Worm (Caenorhabditis elegans) whole organism, L1 larva: ENCODE data around the gene Y54G9A.5.

Source experiments
- C16A3.4 ChIP-seq: fragments of 150-350 bp; optimal IDR thresholded peaks from 2 replicates; lab custom pipeline; 2014; ENCODE audit warnings: missing biosample characterization, missing genetic modification characterization
- C34B4.2 ChIP-seq: sonication (generic microtip); optimal IDR thresholded peaks from 2 replicates; lab custom pipeline; 2017; ENCODE audit warnings: mild to moderate bottlenecking, missing genetic modification characterization, missing compliant biosample characterization
- F16B12.6 ChIP-seq: fragments of 150-350 bp; optimal IDR thresholded peaks from 2 replicates; lab custom pipeline; 2014; ENCODE audit warnings: missing biosample characterization, missing genetic modification characterization
- Y116A8C.19 ChIP-seq: sonication (generic microtip); optimal IDR thresholded peaks from 2 replicates; lab custom pipeline; 2016; ENCODE audit warnings: missing compliant biosample characterization, missing genetic modification characterization, borderline replicate concordance
- ama-1 ChIP-seq: fragments of 150-350 bp; optimal IDR thresholded peaks from 2 replicates; lab custom pipeline; 2014
- ceh-63 ChIP-seq: fragments of 200-800 bp; sonication (Bioruptor generic); optimal IDR thresholded peaks from 2 replicates; lab custom pipeline; 2018; ENCODE audit warnings: mild to moderate bottlenecking, missing genetic modification characterization, missing compliant biosample characterization
- ceh-8 ChIP-seq: fragments of 200-800 bp; sonication (Bioruptor generic); optimal IDR thresholded peaks from 2 replicates; lab custom pipeline; 2018; ENCODE audit warnings: mild to moderate bottlenecking, missing genetic modification characterization, moderate library complexity, missing compliant biosample characterization
- ceh-82 ChIP-seq, 3 experiments: fragments of 150-350 bp in 1 of 3; sonication (generic microtip) in 2 of 3; optimal IDR thresholded peaks; 2 replicates each; lab custom pipeline; 2014 to 2017; ENCODE audit warnings: missing biosample characterization in 3 of 3, missing genetic modification characterization in 3 of 3
- ceh-88 ChIP-seq: fragments of 200-800 bp; sonication (Bioruptor generic); IDR thresholded peaks from 2 replicates; pipeline ENCODE4 v1.3.6; 2022; ENCODE audit warnings: missing genetic modification characterization, missing compliant biosample characterization
- ceh-90 ChIP-seq: sonication (generic microtip); optimal IDR thresholded peaks from 2 replicates; lab custom pipeline; 2016; ENCODE audit warnings: missing genetic modification characterization, missing compliant biosample characterization
- dpl-1 ChIP-seq, 3 experiments: fragments of 150-350 bp in 2 of 3; sonication (generic microtip) in 1 of 3; optimal IDR thresholded peaks; 2 replicates each; lab custom pipeline; 2014 to 2017; ENCODE audit warnings: missing biosample characterization in 3 of 3, missing genetic modification characterization in 3 of 3, missing genetic modification reagents in 3 of 3
- egl-13 ChIP-seq: sonication (generic microtip); optimal IDR thresholded peaks from 2 replicates; lab custom pipeline; 2016; ENCODE audit warnings: missing genotype, missing genetic modification reagents, missing genetic modification characterization, missing compliant biosample characterization
- egl-27 ChIP-seq, 2 experiments: fragments of 150-350 bp in 1 of 2; sonication (generic microtip); optimal IDR thresholded peaks; 3 replicates each; lab custom pipeline; 2017 to 2018; ENCODE audit warnings: missing biosample characterization in 2 of 2, missing genetic modification characterization in 2 of 2, missing genetic modification reagents in 2 of 2
- elt-2 ChIP-seq: sonication (generic microtip); optimal IDR thresholded peaks from 2 replicates; lab custom pipeline; 2016; ENCODE audit warnings: missing genetic modification characterization, mild to moderate bottlenecking, inconsistent platforms, missing compliant biosample characterization, missing genetic modification reagents
- elt-3 ChIP-seq, 6 experiments: fragments of 150-350 bp in 1 of 6; sonication (generic microtip); optimal IDR thresholded peaks; 2 replicates each; lab custom pipeline; 2017 to 2018; ENCODE audit warnings: missing biosample characterization in 6 of 6, missing genetic modification characterization in 6 of 6, inconsistent platforms in 1 of 6
- fkh-4 ChIP-seq: sonication (generic microtip); optimal IDR thresholded peaks from 2 replicates; lab custom pipeline; 2016; ENCODE audit warnings: missing compliant biosample characterization, missing genetic modification characterization, borderline replicate concordance
- fkh-8 ChIP-seq: sonication (generic microtip); optimal IDR thresholded peaks from 2 replicates; lab custom pipeline; 2016; ENCODE audit warnings: mild to moderate bottlenecking, missing genetic modification characterization, missing compliant biosample characterization
- grh-1 ChIP-seq: fragments of 200-800 bp; sonication (Bioruptor generic); IDR thresholded peaks from 2 replicates; pipeline ENCODE4 v1.3.6; 2022; ENCODE audit warnings: missing genetic modification reagents, missing genetic modification characterization, missing compliant biosample characterization
- hlh-17 ChIP-seq: fragments of 200-800 bp; sonication (Bioruptor generic); optimal IDR thresholded peaks from 2 replicates; lab custom pipeline; 2018; ENCODE audit warnings: missing genetic modification characterization, mild to moderate bottlenecking, missing compliant biosample characterization, moderate library complexity, borderline replicate concordance
- isw-1 ChIP-seq: fragments of 200-800 bp; sonication (Bioruptor generic); IDR thresholded peaks from 2 replicates; pipeline ENCODE4 v1.3.6; 2022; ENCODE audit warnings: missing genetic modification characterization, missing compliant biosample characterization
- lin-14 ChIP-seq: fragments of 200-800 bp; sonication (Bioruptor generic); optimal IDR thresholded peaks from 2 replicates; lab custom pipeline; 2018; ENCODE audit warnings: mild to moderate bottlenecking, missing genetic modification characterization, moderate library complexity, missing compliant biosample characterization
- lin-15B ChIP-seq: fragments of 150-350 bp; sonication (generic microtip); optimal IDR thresholded peaks from 3 replicates; lab custom pipeline; 2014; ENCODE audit warnings: missing biosample characterization, missing genetic modification characterization
- lin-39 ChIP-seq: fragments of 150-350 bp; optimal IDR thresholded peaks from 2 replicates; lab custom pipeline; 2014; ENCODE audit warnings: missing biosample characterization, missing genetic modification reagents, missing genetic modification characterization
- mdl-1 ChIP-seq, 2 experiments: fragments of 150-350 bp; optimal IDR thresholded peaks; 2 replicates each; lab custom pipeline; 2014 to 2017; ENCODE audit warnings: missing biosample characterization in 2 of 2, missing genetic modification characterization in 2 of 2, inconsistent platforms in 1 of 2
- mef-2 ChIP-seq: fragments of 150-350 bp; optimal IDR thresholded peaks from 2 replicates; lab custom pipeline; 2014; ENCODE audit warnings: missing biosample characterization, missing genetic modification characterization
- nhr-12 ChIP-seq: sonication (generic microtip); optimal IDR thresholded peaks from 2 replicates; lab custom pipeline; 2017; ENCODE audit warnings: missing biosample characterization, missing genetic modification characterization
- nhr-28 ChIP-seq: fragments of 150-350 bp; optimal IDR thresholded peaks from 2 replicates; lab custom pipeline; 2014; ENCODE audit warnings: missing biosample characterization, missing genetic modification characterization
- nhr-77 ChIP-seq: fragments of 150-350 bp; optimal IDR thresholded peaks from 2 replicates; lab custom pipeline; 2014; ENCODE audit warnings: missing biosample characterization, missing genetic modification characterization
- nhr-90 ChIP-seq: sonication (generic microtip); optimal IDR thresholded peaks from 2 replicates; lab custom pipeline; 2016; ENCODE audit warnings: mild to moderate bottlenecking, missing genetic modification characterization, missing compliant biosample characterization; ENCODE audit not compliant: poor library complexity
- pax-3 ChIP-seq: fragments of 200-800 bp; sonication (Bioruptor generic); optimal IDR thresholded peaks from 2 replicates; lab custom pipeline; 2018; ENCODE audit warnings: mild to moderate bottlenecking, missing genetic modification characterization, moderate library complexity, missing compliant biosample characterization
- pqm-1 ChIP-seq: sonication (generic microtip); optimal IDR thresholded peaks from 3 replicates; lab custom pipeline; 2017; ENCODE audit warnings: missing biosample characterization, missing genetic modification characterization
- rnt-1 ChIP-seq: sonication (generic microtip); optimal IDR thresholded peaks from 2 replicates; lab custom pipeline; 2016; ENCODE audit warnings: mild to moderate bottlenecking, missing genetic modification characterization, moderate library complexity, missing compliant biosample characterization
- tbx-2 ChIP-seq: sonication (generic microtip); optimal IDR thresholded peaks from 2 replicates; lab custom pipeline; 2016; ENCODE audit warnings: missing genetic modification characterization, missing compliant biosample characterization
- unc-86 ChIP-seq: sonication (generic microtip); optimal IDR thresholded peaks from 2 replicates; lab custom pipeline; 2016; ENCODE audit warnings: missing genetic modification characterization, missing compliant biosample characterization

Y54G9A.5 gene

ce11 chrII:13711493-13712055 is 11.2 kb upstream of the Y54G9A.5 start:
- TF ChIP-seq elt-2 (tag; lab: Kevin White, UChicago): peak; percentile 38
- no peak for TF ChIP-seq nhr-12
- TF ChIP-seq pax-3 (tag; lab: Kevin White, UChicago): no peak
- no peak for TF ChIP-seq dpl-1 (GFP tag; optimal IDR thresholded peaks at IDR 0.05; lab: Kevin White, UChicago)
- no peak for TF ChIP-seq nhr-28

DNA sequence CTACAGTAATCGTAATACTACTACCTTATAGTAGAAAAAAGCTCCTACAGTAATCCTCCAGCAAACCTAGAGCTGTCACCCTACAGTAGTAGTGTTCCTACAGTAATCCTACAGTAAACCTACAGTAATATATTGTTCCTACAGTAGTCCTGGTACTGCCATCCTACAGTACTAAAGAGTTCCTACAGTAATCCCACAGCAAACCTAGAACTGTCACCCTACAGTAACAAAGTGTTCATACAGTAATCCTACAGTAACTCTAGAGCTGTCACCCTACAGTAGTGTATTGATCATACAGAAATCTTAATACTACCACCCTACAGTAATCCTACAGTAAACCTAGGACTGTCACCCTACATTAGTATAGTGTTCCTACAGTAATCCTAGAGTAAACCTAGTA is 9.6 kb upstream of the Y54G9A.5 start:
- TF ChIP-seq nhr-90 (tag; lab: Kevin White, UChicago) (no peak), ceh-90 (tag; lab: Kevin White, UChicago) (no peak), ceh-63 (GFP tag; lab: Kevin White, UChicago) (no peak), Y116A8C.19 (tag; lab: Kevin White, UChicago) (no peak), unc-86 (tag; lab: Kevin White, UChicago) (no peak), ceh-88 (GFP tag; lab: Robert Waterston, UW) (no peak)
- TF ChIP-seq, all 84 proteins: peak for 0

DNA sequence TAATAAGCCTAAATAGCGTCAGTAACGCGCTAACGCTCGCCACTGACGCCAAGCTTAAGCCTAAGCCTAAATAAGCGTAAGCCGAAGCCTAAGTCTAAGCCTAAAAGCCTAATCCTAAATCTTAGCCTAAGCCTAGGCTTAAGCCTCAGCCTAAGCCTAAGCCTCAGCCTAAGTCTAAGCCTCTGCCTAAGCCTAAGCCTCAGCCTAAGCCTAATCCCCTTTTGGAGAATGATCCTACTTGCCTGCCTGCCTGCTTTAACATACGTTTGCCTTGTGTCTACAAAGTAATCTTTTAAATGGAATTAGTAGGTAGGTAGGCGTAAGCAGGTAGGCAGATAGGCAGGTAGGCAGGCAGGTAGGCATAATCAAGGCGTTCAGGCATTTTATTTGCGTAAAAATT is 7.5 kb upstream of the Y54G9A.5 start:
- no peak for TF ChIP-seq egl-13 (tag; lab: Kevin White, UChicago)
- no peak for TF ChIP-seq egl-27 (tag; optimal IDR thresholded peaks at IDR 0.05; lab: Kevin White, UChicago)
- no peak for TF ChIP-seq rnt-1 (tag; lab: Kevin White, UChicago)
- TF ChIP-seq C34B4.2 (tag; lab: Kevin White, UChicago): no peak
- TF ChIP-seq C16A3.4 (tag; lab: Kevin White, UChicago): no peak
- no peak for TF ChIP-seq ama-1 (lab: Kevin White, UChicago)
- TF ChIP-seq, all 84 proteins: peak for 0

DNA sequence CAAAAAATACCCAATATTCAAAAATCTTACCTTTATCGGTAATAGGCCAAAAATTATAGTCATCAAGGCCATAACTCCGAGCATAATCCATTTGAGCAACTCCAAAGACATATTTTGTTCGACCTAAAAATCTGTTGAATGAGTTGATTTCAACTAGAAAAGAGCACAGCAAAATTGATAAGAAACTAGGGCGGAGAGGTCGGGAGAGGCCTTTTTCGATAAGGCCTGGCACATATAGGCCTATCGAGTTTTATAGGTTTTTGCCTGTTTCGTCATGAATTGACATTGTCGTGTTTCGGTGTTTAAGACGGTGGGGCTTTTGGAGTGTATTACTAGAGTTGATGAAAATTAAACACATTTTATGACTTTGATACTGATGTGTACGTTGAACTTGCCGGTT is 7.1 kb upstream of the Y54G9A.5 start, which contains the start of gene zipt-2.3:
zipt-2.3 (minus strand) TSS at position 147 of the 400 bp plus-strand sequence.
- TF ChIP-seq F16B12.6 (tag; lab: Kevin White, UChicago): no peak
- no peak for TF ChIP-seq lin-15B (tag; lab: Kevin White, UChicago)
- no peak for TF ChIP-seq fkh-8
- no peak for TF ChIP-seq fkh-4 (tag; lab: Kevin White, UChicago)
- no peak for TF ChIP-seq pqm-1
- TF ChIP-seq nhr-28: no peak
- no peak for TF ChIP-seq ceh-88 (GFP tag; lab: Robert Waterston, UW)
- no peak for TF ChIP-seq isw-1 (GFP tag; lab: Robert Waterston, UW)
- peak; percentile 56 for TF ChIP-seq elt-2 (tag; lab: Kevin White, UChicago)

- no peak for TF ChIP-seq lin-39 (tag; lab: Kevin White, UChicago)
- TF ChIP-seq grh-1 (GFP tag; lab: Robert Waterston, UW): no peak
- no peak for TF ChIP-seq elt-3 (tag; optimal IDR thresholded peaks at IDR 0.05; lab: Kevin White, UChicago)
- no peak for TF ChIP-seq ceh-82 (tag; optimal IDR thresholded peaks at IDR 0.05; lab: Kevin White, UChicago)
- TF ChIP-seq nhr-77 (tag; lab: Kevin White, UChicago): no peak
- no peak for TF ChIP-seq mef-2 (tag; lab: Kevin White, UChicago)
Measured at ce11 chrII:13717393-13718367, 5.1 kb upstream of the Y54G9A.5 start.

ce11 chrII:13720650-13721049 is 2.2 kb upstream of the Y54G9A.5 start:
- TF ChIP-seq mdl-1 (tag; optimal IDR thresholded peaks at IDR 0.05; lab: Kevin White, UChicago) (no peak), tbx-2 (tag; lab: Kevin White, UChicago) (no peak), hlh-17 (GFP tag; lab: Kevin White, UChicago) (no peak), ceh-8 (GFP tag; lab: Kevin White, UChicago) (no peak), F16B12.6 (tag; lab: Kevin White, UChicago) (no peak), lin-14 (GFP tag; lab: Kevin White, UChicago) (no peak), elt-2 (tag; lab: Kevin White, UChicago) (no peak)
